Worm (Caenorhabditis elegans) whole organism, midembryonic: ENCODE results near the gene nsy-4.

Source experiments
- cog-1 ChIP-seq: sonication (generic microtip); optimal IDR thresholded peaks from 2 replicates; lab custom pipeline; 2016; ENCODE audit warnings: missing genetic modification characterization, missing compliant biosample characterization
- flt-1 ChIP-seq: fragments of 200-800 bp; sonication (Bioruptor generic); IDR thresholded peaks from 2 replicates; pipeline ENCODE4 v1.3.6; 2022; ENCODE audit warnings: missing genetic modification characterization, missing compliant biosample characterization

ce11 chrIV:2296639-2297038, 26.4 kb upstream of the nsy-4 start:
- TF ChIP-seq cog-1 (tag; lab: Kevin White, UChicago) (no peak), flt-1 (no peak)
